Fruit fly (Drosophila melanogaster) whole organism, adult: ENCODE data around the gene pasi2.

Source experiments
- CG7045 ChIP-seq: fragments of 200-800 bp; sonication (Bioruptor generic); optimal IDR thresholded peaks from 2 replicates; lab custom pipeline; 2017; ENCODE audit warnings: missing biosample characterization, mild to moderate bottlenecking, missing genetic modification characterization
- Crg-1 ChIP-seq: fragments of 200-800 bp; sonication (Bioruptor generic); optimal IDR thresholded peaks from 2 replicates; lab custom pipeline; 2016; ENCODE audit warnings: missing biosample characterization, missing genetic modification characterization
- cic ChIP-seq: fragments of 200-800 bp; sonication (Bioruptor generic); optimal IDR thresholded peaks from 2 replicates; lab custom pipeline; 2017; ENCODE audit warnings: missing biosample characterization, mild to moderate bottlenecking, missing genetic modification characterization, moderate library complexity
- ovo ChIP-seq: fragments of 200-800 bp; sonication (Bioruptor generic); optimal IDR thresholded peaks from 2 replicates; lab custom pipeline; 2016; ENCODE audit warnings: missing biosample characterization, missing genetic modification characterization
- pad ChIP-seq: fragments of 200-800 bp; sonication (Bioruptor generic); optimal IDR thresholded peaks from 3 replicates; lab custom pipeline; 2017; ENCODE audit warnings: missing biosample characterization, missing genetic modification characterization, mild to moderate bottlenecking, moderate library complexity, missing genetic modification reagents

- TF ChIP-seq ovo (GFP tag; lab: Kevin White, UChicago) (no peak), pad (GFP tag; lab: Kevin White, UChicago) (no peak), CG7045 (GFP tag; lab: Kevin White, UChicago) (no peak), Crg-1 (no peak), cic (no peak)
Observed at dm6 chr3R:9328411-9328810, 6.6 kb upstream of the pasi2 start, which contains the start of gene CG8861.
